Worm (Caenorhabditis elegans): ENCODE data around the gene C27H6.9.

- no peak for TF ChIP-seq mdl-1 (tag; optimal IDR thresholded peaks at IDR 0.05)
- no peak for TF ChIP-seq nhr-23 (tag; optimal IDR thresholded peaks at IDR 0.05)
- no peak for TF ChIP-seq lin-13 (GFP tag; optimal IDR thresholded peaks at IDR 0.05)
- no peak for TF ChIP-seq lsy-2 (tag; optimal IDR thresholded peaks at IDR 0.05)
- no peak for TF ChIP-seq unc-39 (tag; optimal IDR thresholded peaks at IDR 0.05)
Observed at ce11 chrV:9962916-9963315, 19.8 kb upstream of the C27H6.9 start.

All from whole organism, L2 larva.